Worm (Caenorhabditis elegans) whole organism, late embryonic: ENCODE results near the gene ntl-4.
A peak's percentile ranks its signal among the peaks of the same experiment; 100 is the strongest.

Source experiments
- C08G9.2 ChIP-seq: sonication (generic microtip); optimal IDR thresholded peaks from 2 replicates; lab custom pipeline; 2016; ENCODE audit warnings: mild to moderate bottlenecking, missing genetic modification characterization, moderate library complexity, missing compliant biosample characterization
- C38D4.7 ChIP-seq: fragments of 200-800 bp; sonication (Bioruptor generic); optimal IDR thresholded peaks from 2 replicates; lab custom pipeline; 2018; ENCODE audit warnings: mild to moderate bottlenecking, missing genetic modification characterization, moderate library complexity, missing compliant biosample characterization
- F13H6.1 ChIP-seq: sonication (generic microtip); optimal IDR thresholded peaks from 2 replicates; lab custom pipeline; 2016; ENCODE audit warnings: missing genetic modification characterization, missing compliant biosample characterization
- K02D7.2 ChIP-seq: sonication (generic microtip); optimal IDR thresholded peaks from 2 replicates; lab custom pipeline; 2017; ENCODE audit warnings: mild to moderate bottlenecking, missing genetic modification characterization, missing compliant biosample characterization
- Y22D7AL.16 ChIP-seq: sonication (generic microtip); optimal IDR thresholded peaks from 2 replicates; lab custom pipeline; 2016; ENCODE audit warnings: missing genetic modification characterization, missing compliant biosample characterization
- ahr-1 ChIP-seq: sonication (generic microtip); optimal IDR thresholded peaks from 2 replicates; lab custom pipeline; 2016; ENCODE audit warnings: missing genetic modification characterization, missing compliant biosample characterization
- ceh-18 ChIP-seq: sonication (generic microtip); optimal IDR thresholded peaks from 2 replicates; lab custom pipeline; 2016; ENCODE audit warnings: missing genetic modification characterization, missing compliant biosample characterization
- ceh-2 ChIP-seq: sonication (generic microtip); optimal IDR thresholded peaks from 2 replicates; lab custom pipeline; 2016; ENCODE audit warnings: missing genotype, missing genetic modification characterization, missing compliant biosample characterization
- ceh-22 ChIP-seq: sonication (generic microtip); optimal IDR thresholded peaks from 2 replicates; lab custom pipeline; 2017; ENCODE audit warnings: missing biosample characterization, missing genetic modification characterization
- ceh-31 ChIP-seq: sonication (generic microtip); optimal IDR thresholded peaks from 2 replicates; lab custom pipeline; 2016; ENCODE audit warnings: missing genetic modification characterization, missing compliant biosample characterization
- ceh-45 ChIP-seq: fragments of 200-800 bp; sonication (Bioruptor generic); IDR thresholded peaks from 2 replicates; pipeline ENCODE4 v1.3.6; 2022; ENCODE audit warnings: missing genetic modification reagents, missing genetic modification characterization, missing compliant biosample characterization
- ceh-6 ChIP-seq: fragments of 200-800 bp; sonication (Bioruptor generic); optimal IDR thresholded peaks from 2 replicates; lab custom pipeline; 2018; ENCODE audit warnings: mild to moderate bottlenecking, missing genetic modification characterization, missing compliant biosample characterization
- ceh-9 ChIP-seq: sonication (generic microtip); optimal IDR thresholded peaks from 2 replicates; lab custom pipeline; 2016; ENCODE audit warnings: mild to moderate bottlenecking, missing genetic modification characterization, inconsistent platforms, missing compliant biosample characterization
- elt-2 ChIP-seq: sonication (generic microtip); optimal IDR thresholded peaks from 2 replicates; lab custom pipeline; 2016; ENCODE audit warnings: missing genetic modification reagents, missing genetic modification characterization, missing compliant biosample characterization
- ets-4 ChIP-seq: sonication (generic microtip); optimal IDR thresholded peaks from 2 replicates; lab custom pipeline; 2016; ENCODE audit warnings: missing genetic modification characterization, missing compliant biosample characterization
- fax-1 ChIP-seq: sonication (generic microtip); optimal IDR thresholded peaks from 2 replicates; lab custom pipeline; 2016; ENCODE audit warnings: missing genotype, missing genetic modification characterization, missing compliant biosample characterization
- fkh-10 ChIP-seq: fragments of 150-350 bp; optimal IDR thresholded peaks from 2 replicates; lab custom pipeline; 2014; ENCODE audit warnings: missing biosample characterization, missing genetic modification reagents, missing genetic modification characterization
- gmeb-2 ChIP-seq: sonication (generic microtip); optimal IDR thresholded peaks from 2 replicates; lab custom pipeline; 2016; ENCODE audit warnings: missing genetic modification characterization, inconsistent platforms, missing compliant biosample characterization
- hlh-13 ChIP-seq: fragments of 200-800 bp; sonication (Bioruptor generic); optimal IDR thresholded peaks from 2 replicates; lab custom pipeline; 2018; ENCODE audit warnings: mild to moderate bottlenecking, missing genetic modification characterization, missing compliant biosample characterization
- hlh-15 ChIP-seq: sonication (generic microtip); optimal IDR thresholded peaks from 2 replicates; lab custom pipeline; 2016; ENCODE audit warnings: missing genetic modification characterization, missing compliant biosample characterization
- hlh-6 ChIP-seq: sonication (generic microtip); optimal IDR thresholded peaks from 2 replicates; lab custom pipeline; 2016; ENCODE audit warnings: missing genotype, missing genetic modification characterization, missing compliant biosample characterization
- lin-11 ChIP-seq: fragments of 200-800 bp; sonication (Bioruptor generic); optimal IDR thresholded peaks from 2 replicates; lab custom pipeline; 2018; ENCODE audit warnings: mild to moderate bottlenecking, missing genetic modification characterization, missing compliant biosample characterization
- nfya-1 ChIP-seq: sonication (generic microtip); optimal IDR thresholded peaks from 2 replicates; lab custom pipeline; 2017; ENCODE audit warnings: missing genetic modification characterization, mild to moderate bottlenecking, missing compliant biosample characterization, antibody characterized with exemption, moderate library complexity
- npax-4 ChIP-seq: sonication (generic microtip); optimal IDR thresholded peaks from 2 replicates; lab custom pipeline; 2016; ENCODE audit warnings: missing genetic modification characterization, missing compliant biosample characterization
- odd-2 ChIP-seq: sonication (generic microtip); optimal IDR thresholded peaks from 2 replicates; lab custom pipeline; 2017; ENCODE audit warnings: antibody characterized with exemption, mild to moderate bottlenecking, missing genetic modification characterization, missing compliant biosample characterization
- pag-3 ChIP-seq: sonication (generic microtip); optimal IDR thresholded peaks from 2 replicates; lab custom pipeline; 2016; ENCODE audit warnings: missing compliant biosample characterization, missing genetic modification characterization, borderline replicate concordance
- pat-9 ChIP-seq: fragments of 200-800 bp; sonication (Bioruptor generic); optimal IDR thresholded peaks from 2 replicates; lab custom pipeline; 2018; ENCODE audit warnings: mild to moderate bottlenecking, missing genetic modification characterization, moderate library complexity, missing compliant biosample characterization
- pax-1 ChIP-seq: fragments of 150-350 bp; optimal IDR thresholded peaks from 2 replicates; lab custom pipeline; 2014; ENCODE audit warnings: missing biosample characterization, missing genetic modification characterization
- pha-4 ChIP-seq: fragments of 150-350 bp; optimal IDR thresholded peaks from 2 replicates; lab custom pipeline; 2018; ENCODE audit warnings: missing biosample characterization, missing genetic modification reagents, missing genetic modification characterization
- pqm-1 ChIP-seq: sonication (generic microtip); optimal IDR thresholded peaks from 2 replicates; lab custom pipeline; 2016; ENCODE audit warnings: missing genetic modification characterization, missing compliant biosample characterization
- pros-1 ChIP-seq: fragments of 150-350 bp; optimal IDR thresholded peaks from 2 replicates; lab custom pipeline; 2014; ENCODE audit warnings: missing biosample characterization, missing genetic modification reagents, missing genetic modification characterization
- ref-2 ChIP-seq: sonication (generic microtip); optimal IDR thresholded peaks from 2 replicates; lab custom pipeline; 2016; ENCODE audit warnings: missing genetic modification characterization, missing compliant biosample characterization
- rnt-1 ChIP-seq: sonication (generic microtip); optimal IDR thresholded peaks from 2 replicates; lab custom pipeline; 2016; ENCODE audit warnings: missing genetic modification characterization, missing compliant biosample characterization
- sox-2 ChIP-seq: fragments of 200-800 bp; sonication (Bioruptor generic); IDR thresholded peaks from 2 replicates; pipeline ENCODE4 v1.3.6; 2022; ENCODE audit warnings: missing genetic modification reagents, missing genetic modification characterization, missing compliant biosample characterization
- sox-4 ChIP-seq: sonication (generic microtip); optimal IDR thresholded peaks from 2 replicates; lab custom pipeline; 2017; ENCODE audit warnings: mild to moderate bottlenecking, missing genetic modification characterization, inconsistent platforms, missing compliant biosample characterization
- syd-9 ChIP-seq: sonication (generic microtip); optimal IDR thresholded peaks from 2 replicates; lab custom pipeline; 2016; ENCODE audit warnings: mild to moderate bottlenecking, missing genetic modification characterization, moderate library complexity, missing compliant biosample characterization
- tbx-2 ChIP-seq: sonication (generic microtip); optimal IDR thresholded peaks from 2 replicates; lab custom pipeline; 2016; ENCODE audit warnings: missing genetic modification characterization, missing compliant biosample characterization
- tbx-7 ChIP-seq: sonication (generic microtip); optimal IDR thresholded peaks from 2 replicates; lab custom pipeline; 2016; ENCODE audit warnings: missing genotype, missing genetic modification characterization, missing compliant biosample characterization
- ttx-3 ChIP-seq: sonication (generic microtip); optimal IDR thresholded peaks from 2 replicates; lab custom pipeline; 2016; ENCODE audit warnings: missing genetic modification reagents, missing genetic modification characterization, missing compliant biosample characterization
- unc-3 ChIP-seq, 2 experiments: fragments of 200-800 bp in 1 of 2; sonication (Bioruptor generic) in 1 of 2; sonication (generic microtip) in 1 of 2; conservative IDR thresholded peaks in 1 of 2; optimal IDR thresholded peaks in 1 of 2; 2 replicates each; pipeline versions ENCODE4 v1.3.6 to Lab custom; 2016 to 2022; ENCODE audit warnings: missing compliant biosample characterization in 2 of 2, missing genetic modification characterization in 2 of 2, missing genetic modification reagents in 1 of 2
- unc-86 ChIP-seq: sonication (generic microtip); optimal IDR thresholded peaks from 2 replicates; lab custom pipeline; 2016; ENCODE audit warnings: missing genetic modification characterization, missing compliant biosample characterization
- zip-5 ChIP-seq: sonication (generic microtip); optimal IDR thresholded peaks from 2 replicates; lab custom pipeline; 2016; ENCODE audit warnings: missing genetic modification characterization, missing compliant biosample characterization

ntl-4 gene

ce11 chrIV:7926102-7926840 is 15.9 kb downstream of the ntl-4 start, which contains the start of gene rps-2:
Gene rps-2, minus strand, starts transcription at chrIV:7926391.
- TF ChIP-seq nfya-1 (peak; percentile 11), ceh-31 (tag; lab: Kevin White, UChicago) (no peak)

- TF ChIP-seq pros-1 (tag; lab: Kevin White, UChicago) (no peak), unc-3 (GFP tag; conservative IDR thresholded peaks at IDR 0.05; lab: Robert Waterston, UW) (no peak), unc-3 (tag; optimal IDR thresholded peaks at IDR 0.05; lab: Kevin White, UChicago) (no peak), fkh-10 (GFP tag; lab: Kevin White, UChicago) (no peak), hlh-15 (tag; lab: Kevin White, UChicago) (no peak), Y22D7AL.16 (no peak), hlh-13 (GFP tag; lab: Kevin White, UChicago) (no peak), elt-2 (tag; lab: Kevin White, UChicago) (no peak), unc-86 (tag; lab: Kevin White, UChicago) (no peak), F13H6.1 (tag; lab: Kevin White, UChicago) (no peak), gmeb-2 (tag; lab: Kevin White, UChicago) (no peak), lin-11 (no peak), ceh-6 (GFP tag; lab: Kevin White, UChicago) (no peak), ceh-22 (tag; lab: Kevin White, UChicago) (no peak), ceh-45 (GFP tag; lab: Robert Waterston, UW) (no peak)
- TF ChIP-seq, all 69 proteins: peak for 0
These were observed 16.8 kb downstream of the ntl-4 start, which contains the start of gene C49H3.12 for ce11 chrIV:7927218-7927617. Gene C49H3.12, minus strand, starts transcription at chrIV:7927318.

ce11 chrIV:7927852-7928251 is 17.5 kb downstream of the ntl-4 start, which contains the start of gene gcy-8:
Gene gcy-8, plus strand, starts transcription at chrIV:7928152.
- TF ChIP-seq fax-1: no peak
- TF ChIP-seq syd-9 (tag; lab: Kevin White, UChicago): no peak
- no peak for TF ChIP-seq C38D4.7
- no peak for TF ChIP-seq npax-4
- TF ChIP-seq ttx-3 (tag; lab: Kevin White, UChicago): no peak
- TF ChIP-seq sox-2 (GFP tag; lab: Robert Waterston, UW): no peak
- TF ChIP-seq tbx-7: no peak
- TF ChIP-seq zip-5 (tag; lab: Kevin White, UChicago): no peak
- no peak for TF ChIP-seq odd-2 (tag; lab: Kevin White, UChicago)

- no peak for TF ChIP-seq ttx-3 (tag; lab: Kevin White, UChicago)
- no peak for TF ChIP-seq hlh-6 (tag; lab: Kevin White, UChicago)
- TF ChIP-seq ceh-2 (tag; lab: Kevin White, UChicago): no peak
- TF ChIP-seq sox-4 (tag; lab: Kevin White, UChicago): no peak
- TF ChIP-seq unc-86 (tag; lab: Kevin White, UChicago): no peak
- no peak for TF ChIP-seq ets-4 (tag; lab: Kevin White, UChicago)
- no peak for TF ChIP-seq hlh-15 (tag; lab: Kevin White, UChicago)
- TF ChIP-seq tbx-2 (tag; lab: Kevin White, UChicago): no peak
- no peak for TF ChIP-seq Y22D7AL.16
- no peak for TF ChIP-seq pqm-1 (tag; lab: Kevin White, UChicago)
- no peak for TF ChIP-seq odd-2 (tag; lab: Kevin White, UChicago)
These were observed 21.5 kb downstream of the ntl-4 start for ce11 chrIV:7931873-7932272.

ce11 chrIV:7933733-7934132 is 23.4 kb downstream of the ntl-4 start, which contains the start of gene bbs-2:
Gene bbs-2, plus strand, starts transcription at chrIV:7934033.
- TF ChIP-seq sox-4 (tag; lab: Kevin White, UChicago): no peak
- TF ChIP-seq pha-4 (tag; lab: Kevin White, UChicago): no peak
- no peak for TF ChIP-seq ref-2 (tag; lab: Kevin White, UChicago)
- no peak for TF ChIP-seq nfya-1
- no peak for TF ChIP-seq pag-3 (tag; lab: Kevin White, UChicago)
- TF ChIP-seq hlh-13 (GFP tag; lab: Kevin White, UChicago): no peak
- TF ChIP-seq ceh-18 (tag; lab: Kevin White, UChicago): no peak
- TF ChIP-seq K02D7.2 (tag; lab: Kevin White, UChicago): no peak
- TF ChIP-seq ttx-3 (tag; lab: Kevin White, UChicago): no peak
- TF ChIP-seq zip-5 (tag; lab: Kevin White, UChicago): no peak
- no peak for TF ChIP-seq hlh-6 (tag; lab: Kevin White, UChicago)
- TF ChIP-seq pax-1 (tag; lab: Kevin White, UChicago): no peak
- no peak for TF ChIP-seq rnt-1 (tag; lab: Kevin White, UChicago)
- TF ChIP-seq C38D4.7: no peak
- no peak for TF ChIP-seq ceh-2 (tag; lab: Kevin White, UChicago)
- TF ChIP-seq ahr-1 (tag; lab: Kevin White, UChicago): no peak
- TF ChIP-seq npax-4: no peak
- TF ChIP-seq C08G9.2 (tag; lab: Kevin White, UChicago): no peak
- TF ChIP-seq ceh-9 (tag; lab: Kevin White, UChicago): no peak
- TF ChIP-seq pat-9 (tag; lab: Kevin White, UChicago): no peak
